Worm (Caenorhabditis elegans) whole organism, L4 larva: Measurements from ENCODE around the gene ZK512.2.

ENCODE experiments used
- F49E8.2 ChIP-seq: sonication (generic microtip); optimal IDR thresholded peaks from 2 replicates; lab custom pipeline; 2016; ENCODE audit warnings: missing compliant biosample characterization, mild to moderate bottlenecking, missing genetic modification characterization, borderline replicate concordance
- ZK546.5 ChIP-seq, 2 experiments: sonication (generic microtip); optimal IDR thresholded peaks; 2 replicates each; lab custom pipeline; 2017; ENCODE audit warnings: missing biosample characterization in 2 of 2, missing genetic modification characterization in 2 of 2
- ama-1 ChIP-seq: fragments of 150-350 bp; optimal IDR thresholded peaks from 2 replicates; lab custom pipeline; 2014; ENCODE audit warnings: inconsistent platforms, mixed read lengths
- ceh-82 ChIP-seq: sonication (generic microtip); optimal IDR thresholded peaks from 2 replicates; lab custom pipeline; 2017; ENCODE audit warnings: missing biosample characterization, missing genetic modification characterization
- fkh-10 ChIP-seq: fragments of 150-350 bp; optimal IDR thresholded peaks from 2 replicates; lab custom pipeline; 2014; ENCODE audit warnings: missing biosample characterization, missing genetic modification reagents, missing genetic modification characterization
- jun-1 ChIP-seq: fragments of 150-350 bp; optimal IDR thresholded peaks from 2 replicates; lab custom pipeline; 2014; ENCODE audit warnings: missing biosample characterization, missing genetic modification reagents, missing genetic modification characterization
- nhr-237 ChIP-seq: sonication (generic microtip); optimal IDR thresholded peaks from 2 replicates; lab custom pipeline; 2017; ENCODE audit warnings: missing biosample characterization, missing genetic modification characterization
- nhr-25 ChIP-seq: sonication (generic microtip); optimal IDR thresholded peaks from 2 replicates; lab custom pipeline; 2017; ENCODE audit warnings: missing genetic modification characterization, mild to moderate bottlenecking, missing compliant biosample characterization, antibody characterized with exemption, moderate library complexity, borderline replicate concordance; ENCODE audit not compliant: insufficient read depth
- nhr-42 ChIP-seq: fragments of 200-800 bp; sonication (Bioruptor generic); IDR thresholded peaks from 2 replicates; pipeline ENCODE4 v1.3.6; 2022; ENCODE audit warnings: missing genetic modification characterization, missing compliant biosample characterization
- set-16 ChIP-seq: fragments of 200-800 bp; sonication (Bioruptor generic); IDR thresholded peaks from 2 replicates; pipeline ENCODE4 v1.3.6; 2022; ENCODE audit warnings: missing genetic modification reagents, missing genetic modification characterization, missing compliant biosample characterization
- unc-130 ChIP-seq: sonication (generic microtip); optimal IDR thresholded peaks from 2 replicates; lab custom pipeline; 2016; ENCODE audit warnings: missing genetic modification reagents, missing genetic modification characterization, missing compliant biosample characterization
- ztf-11 ChIP-seq: fragments of 150-350 bp; optimal IDR thresholded peaks from 2 replicates; lab custom pipeline; 2014; ENCODE audit warnings: missing biosample characterization, missing genetic modification characterization

DNA sequence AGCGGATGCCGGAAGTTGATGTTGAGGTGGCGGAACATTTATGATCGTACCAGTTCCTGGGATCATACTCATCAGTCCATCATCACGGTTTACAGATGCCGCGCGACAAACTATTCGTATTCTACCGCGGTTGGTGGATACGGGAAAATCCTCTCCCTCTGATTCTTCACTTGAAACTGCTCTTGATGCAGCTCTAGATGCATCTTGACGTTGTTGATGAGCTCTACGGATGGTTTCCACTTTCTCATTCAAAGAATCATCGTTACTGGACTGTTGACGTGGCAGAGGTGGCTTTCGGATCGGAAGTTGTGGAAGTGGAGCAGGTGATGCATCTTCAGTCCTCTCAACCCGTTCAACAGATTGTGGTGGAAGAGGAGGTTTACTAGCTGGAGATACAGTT is 4.5 kb upstream of the ZK512.2 start:
- TF ChIP-seq nhr-237 (tag; lab: Kevin White, UChicago) (no peak), unc-130 (GFP tag; lab: Kevin White, UChicago) (no peak), ztf-11 (tag; lab: Kevin White, UChicago) (no peak), F49E8.2 (tag; lab: Kevin White, UChicago) (no peak), set-16 (GFP tag; lab: Robert Waterston, UW) (no peak), fkh-10 (GFP tag; lab: Kevin White, UChicago) (no peak), ZK546.5 (tag; optimal IDR thresholded peaks at IDR 0.05; lab: Kevin White, UChicago) (no peak), jun-1 (tag; lab: Kevin White, UChicago) (no peak), ama-1 (lab: Kevin White, UChicago) (no peak), nhr-25 (tag; lab: Kevin White, UChicago) (no peak), ceh-82 (tag; lab: Kevin White, UChicago) (no peak), nhr-42 (GFP tag; lab: Robert Waterston, UW) (no peak)
